Fruit fly (Drosophila melanogaster): Measurements from ENCODE around the gene CG6503.

Gene CG6503

dm6 chr3R:26425005-26425404, at the start of gene CG6503:
Gene CG6503, minus strand, starts transcription at chr3R:26425105.
- TF ChIP-seq CG8478 (optimal IDR thresholded peaks at IDR 0.05) (no peak), CTCF (optimal IDR thresholded peaks at IDR 0.05) (no peak)

- TF ChIP-seq CG8478 (optimal IDR thresholded peaks at IDR 0.05) (no peak), CTCF (optimal IDR thresholded peaks at IDR 0.05) (no peak)
Measured at dm6 chr3R:26465121-26465520, 40.2 kb upstream of the CG6503 start.

DNA sequence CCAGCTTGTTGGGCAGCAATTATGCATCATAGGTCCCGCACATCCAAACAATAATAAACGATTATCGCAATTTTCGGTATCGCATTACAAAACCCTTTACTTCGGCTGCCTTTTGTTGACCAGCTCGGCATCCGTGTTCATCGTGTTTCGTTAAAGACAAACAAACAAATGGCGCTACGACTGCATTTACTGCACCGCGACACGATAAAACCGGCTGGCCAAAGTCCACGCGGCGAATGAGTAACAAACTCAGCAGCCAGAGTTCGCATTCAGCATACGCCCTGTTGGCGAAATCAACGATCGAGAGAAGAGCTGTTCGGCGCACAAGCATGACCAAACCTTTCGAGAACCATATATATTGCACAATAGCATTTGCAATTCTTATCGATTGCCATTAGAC, 39.5 kb upstream of the CG6503 start:
- TF ChIP-seq CG8478 (optimal IDR thresholded peaks at IDR 0.05), result no peak
- TF ChIP-seq CTCF (optimal IDR thresholded peaks at IDR 0.05), result no peak

DNA sequence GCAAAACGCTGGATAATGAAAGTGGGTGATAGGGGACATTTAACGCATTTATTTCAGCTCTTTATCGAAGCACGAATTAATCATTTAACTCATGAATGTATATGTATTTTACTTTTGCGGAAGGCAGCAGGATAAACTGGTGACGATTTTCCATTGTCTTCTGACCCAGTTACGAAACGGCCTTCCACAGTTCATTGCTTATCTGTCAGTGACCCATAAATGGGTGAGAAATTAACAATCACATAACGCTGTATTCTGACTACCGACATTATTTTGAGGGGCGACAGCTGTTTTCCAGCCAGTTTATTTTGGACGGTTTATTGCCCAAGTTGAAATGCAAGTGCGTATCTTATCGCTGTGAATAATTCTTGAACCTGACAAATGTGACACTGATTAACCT, 38.7 kb upstream of the CG6503 start:
- TF ChIP-seq CTCF (optimal IDR thresholded peaks at IDR 0.05) (no peak), CG8478 (optimal IDR thresholded peaks at IDR 0.05) (no peak)

- no peak for TF ChIP-seq CG8478 (optimal IDR thresholded peaks at IDR 0.05)
Measured at dm6 chr3R:26463146-26463545, 38.2 kb upstream of the CG6503 start.

DNA sequence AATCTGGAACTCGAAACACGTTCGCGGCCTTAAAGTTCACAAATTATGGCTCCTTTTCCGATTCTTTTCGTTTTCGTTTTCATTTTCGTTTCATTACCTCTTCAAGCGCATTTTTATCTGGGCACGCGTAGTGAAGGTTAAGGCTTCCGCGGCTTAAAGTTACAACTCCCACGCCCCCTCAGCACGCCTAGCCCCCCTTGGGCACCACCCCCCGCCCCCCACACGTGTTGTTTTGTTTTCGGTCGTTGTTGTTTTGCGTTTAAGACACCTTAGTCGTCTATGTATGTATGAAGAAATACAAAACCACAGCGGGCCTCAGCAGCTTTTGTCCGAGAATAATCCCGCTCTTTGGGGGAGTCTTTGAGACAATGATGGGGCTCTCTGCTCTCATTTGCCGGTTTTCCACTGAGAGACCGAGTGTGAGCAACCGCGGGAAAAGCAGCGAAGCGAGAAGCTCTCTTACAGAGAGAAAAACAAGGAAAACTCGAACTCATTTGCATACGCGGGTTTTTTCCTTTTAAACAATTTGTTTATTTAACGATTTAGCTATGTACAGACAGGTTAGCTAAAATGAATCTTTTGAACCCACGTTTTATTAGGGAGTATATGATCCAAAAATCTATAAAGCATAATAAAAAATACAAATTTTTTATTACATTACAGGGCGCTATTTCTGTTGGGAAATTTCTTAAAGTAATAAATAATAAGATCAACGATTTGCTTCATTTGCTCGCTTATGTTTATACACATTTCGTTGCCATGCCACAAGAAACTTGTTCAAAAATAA, 37.5 kb upstream of the CG6503 start:
- no peak for TF ChIP-seq CG8478 (optimal IDR thresholded peaks at IDR 0.05)
- no peak for TF ChIP-seq CTCF (optimal IDR thresholded peaks at IDR 0.05)

- TF ChIP-seq CTCF (optimal IDR thresholded peaks at IDR 0.05) (no peak), CG8478 (optimal IDR thresholded peaks at IDR 0.05) (no peak)
Measured at dm6 chr3R:26461226-26461805, 36.4 kb upstream of the CG6503 start, which contains the start of gene CG5455. Gene CG5455, plus strand, starts transcription at chr3R:26461527.

dm6 chr3R:26457949-26458348, 33.0 kb upstream of the CG6503 start, which contains the start of gene CG14238:
Gene CG14238, plus strand, starts transcription at chr3R:26458249.
- TF ChIP-seq CTCF (optimal IDR thresholded peaks at IDR 0.05) (no peak), CG8478 (optimal IDR thresholded peaks at IDR 0.05) (no peak)

- TF ChIP-seq CG8478 (optimal IDR thresholded peaks at IDR 0.05), result no peak
- no peak for TF ChIP-seq CTCF (optimal IDR thresholded peaks at IDR 0.05)
Measured at dm6 chr3R:26456577-26456976, 31.7 kb upstream of the CG6503 start, which contains the start of gene CG14237. Gene CG14237, plus strand, starts transcription at chr3R:26456877.

dm6 chr3R:26455838-26456237, 30.9 kb upstream of the CG6503 start, which contains the start of gene Pdf:
Gene Pdf, minus strand, starts transcription at chr3R:26456141.
- no peak for TF ChIP-seq CG8478 (optimal IDR thresholded peaks at IDR 0.05)
- TF ChIP-seq CTCF (optimal IDR thresholded peaks at IDR 0.05), result no peak

DNA sequence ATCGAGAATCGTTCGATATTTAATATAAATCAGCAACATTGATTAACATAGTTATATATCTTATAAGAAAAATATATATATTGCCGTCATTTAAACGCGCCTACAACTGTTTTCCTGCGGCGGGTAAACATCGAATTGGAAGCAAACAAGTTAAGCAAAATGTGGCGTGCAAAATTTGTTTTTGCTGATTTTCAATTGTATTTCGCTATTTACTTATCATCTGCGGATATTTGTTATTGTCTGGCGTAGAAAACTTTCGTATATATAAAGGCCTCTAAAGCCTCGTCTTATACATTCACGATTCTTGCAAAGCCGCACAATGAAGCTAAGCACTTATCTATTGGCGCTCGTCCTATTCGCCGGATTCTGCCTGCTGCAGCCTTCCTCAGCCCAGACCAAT, 29.6 kb upstream of the CG6503 start, which contains the start of gene CG43117:
Gene CG43117, plus strand, starts transcription at position 301 of the 400 bp plus-strand sequence.
- no peak for TF ChIP-seq CG8478 (optimal IDR thresholded peaks at IDR 0.05)
- no peak for TF ChIP-seq CTCF (optimal IDR thresholded peaks at IDR 0.05)

DNA sequence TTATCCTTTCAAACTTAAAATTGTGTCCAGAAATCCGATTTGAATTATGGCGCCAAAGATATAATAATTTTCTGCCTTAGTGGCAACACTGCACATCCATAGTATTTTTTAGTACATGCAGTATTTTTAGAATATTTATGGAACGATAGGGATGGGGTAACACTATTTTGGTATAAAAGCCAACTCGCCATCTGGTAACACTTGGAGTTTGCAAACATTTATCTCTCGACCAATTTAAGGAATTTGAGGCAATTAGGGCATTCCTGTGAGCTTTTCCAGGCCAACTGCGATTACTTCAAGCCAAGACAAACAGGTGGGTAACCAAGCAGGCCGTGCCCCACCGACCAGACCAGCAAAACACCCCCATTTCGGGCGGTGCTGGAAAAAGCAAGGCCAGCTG, 27.4 kb upstream of the CG6503 start, which contains the start of gene CG5447:
Gene CG5447, plus strand, starts transcription at position 190 of the 400 bp plus-strand sequence.
- no peak for TF ChIP-seq CTCF (optimal IDR thresholded peaks at IDR 0.05)
- TF ChIP-seq CG8478 (optimal IDR thresholded peaks at IDR 0.05), result no peak

DNA sequence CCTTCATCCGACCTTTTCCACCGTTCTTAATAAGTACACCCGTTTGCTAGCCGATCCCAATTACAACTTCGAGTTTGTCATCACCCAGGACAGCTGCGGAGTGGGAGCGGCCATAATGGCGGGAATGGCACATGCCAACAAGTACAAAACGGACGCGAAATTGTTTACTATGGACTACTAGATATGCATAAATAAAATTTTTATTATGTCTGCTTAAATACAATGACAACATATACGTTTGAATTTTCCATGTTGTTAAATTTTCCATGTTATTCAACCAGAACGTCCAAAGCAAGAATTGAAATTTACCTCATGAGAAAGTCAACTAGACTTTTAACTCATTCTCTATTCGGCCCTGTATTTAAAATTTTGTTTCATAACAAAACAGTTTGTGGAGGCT, 25.5 kb upstream of the CG6503 start, which contains the start of gene Hex-t2:
Gene Hex-t2, plus strand, starts transcription at position 301 of the 400 bp plus-strand sequence.
- no peak for TF ChIP-seq CTCF (optimal IDR thresholded peaks at IDR 0.05)
- no peak for TF ChIP-seq CG8478 (optimal IDR thresholded peaks at IDR 0.05)

dm6 chr3R:26448779-26449178, 23.9 kb upstream of the CG6503 start, which contains the start of gene Hex-t1:
Gene Hex-t1, plus strand, starts transcription at chr3R:26449079.
- no peak for TF ChIP-seq CG8478 (optimal IDR thresholded peaks at IDR 0.05)
- TF ChIP-seq CTCF (optimal IDR thresholded peaks at IDR 0.05), result no peak

DNA sequence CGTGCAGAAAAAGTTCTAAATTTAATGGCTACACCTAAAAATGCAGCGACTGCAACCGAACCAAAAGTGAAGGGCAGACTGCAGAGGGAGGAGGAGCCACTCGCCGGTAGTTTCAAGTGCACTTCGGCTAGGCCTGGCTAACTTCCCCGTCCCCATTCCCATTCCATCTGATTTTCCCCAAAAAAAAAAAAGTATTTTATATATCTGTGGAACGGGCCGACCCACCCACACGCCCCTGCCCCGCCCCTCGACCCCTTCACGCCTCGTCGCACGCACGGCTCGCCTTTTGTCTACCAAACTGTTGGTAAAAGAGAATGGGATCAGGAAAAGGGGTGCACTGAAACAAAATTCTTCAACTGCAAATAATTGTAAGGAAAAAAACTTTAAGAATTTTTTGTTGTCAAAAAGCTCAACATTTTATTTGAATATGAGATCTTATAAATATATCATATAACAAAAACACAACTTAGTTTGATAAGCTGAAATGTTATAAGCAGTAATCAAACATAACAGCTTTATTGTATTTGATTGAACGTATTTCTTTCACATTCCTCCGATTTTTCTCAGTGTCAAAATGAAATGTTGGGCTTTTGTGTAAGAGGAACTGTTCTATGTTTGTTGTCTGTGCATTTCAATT, 19.1 kb upstream of the CG6503 start:
- TF ChIP-seq CTCF (optimal IDR thresholded peaks at IDR 0.05), result no peak
- TF ChIP-seq CG8478 (optimal IDR thresholded peaks at IDR 0.05), result no peak

Data from S2 (cell line).